Fruit fly (Drosophila melanogaster) whole organism, prepupa: ENCODE results near the gene CG42876.

Experiments
- CG10631 ChIP-seq: fragments of 200-800 bp; sonication (Bioruptor generic); optimal IDR thresholded peaks from 2 replicates; lab custom pipeline; 2016; ENCODE audit warnings: missing biosample characterization, missing genetic modification characterization
- CG10669 ChIP-seq: fragments of 200-800 bp; sonication (Bioruptor generic); optimal IDR thresholded peaks from 3 replicates; lab custom pipeline; 2018; ENCODE audit warnings: missing biosample characterization, mild to moderate bottlenecking, missing genetic modification characterization, moderate library complexity
- CG11762 ChIP-seq: fragments of 200-800 bp; sonication (Bioruptor generic); optimal IDR thresholded peaks from 3 replicates; lab custom pipeline; 2016; ENCODE audit warnings: missing biosample characterization, missing genetic modification characterization; ENCODE audit not compliant: insufficient read depth
- CG11902 ChIP-seq: fragments of 200-800 bp; sonication (Bioruptor generic); optimal IDR thresholded peaks from 3 replicates; lab custom pipeline; 2016; ENCODE audit warnings: missing biosample characterization, missing genetic modification characterization
- CG1621 ChIP-seq: fragments of 200-800 bp; sonication (Bioruptor generic); optimal IDR thresholded peaks from 3 replicates; lab custom pipeline; 2018; ENCODE audit warnings: missing biosample characterization, mild to moderate bottlenecking, missing genetic modification characterization
- CG3032 ChIP-seq: fragments of 200-800 bp; optimal IDR thresholded peaks from 2 replicates; lab custom pipeline; 2019; ENCODE audit warnings: missing biosample characterization, mild to moderate bottlenecking, missing genetic modification characterization, moderate library complexity
- CG31627 ChIP-seq: fragments of 200-800 bp; sonication (Bioruptor generic); optimal IDR thresholded peaks from 3 replicates; lab custom pipeline; 2016; ENCODE audit warnings: missing biosample characterization, missing genetic modification characterization
- CG32006 ChIP-seq: fragments of 200-800 bp; sonication (Bioruptor generic); optimal IDR thresholded peaks from 3 replicates; lab custom pipeline; 2017; ENCODE audit warnings: missing biosample characterization, mild to moderate bottlenecking, missing genetic modification characterization
- CG34406 ChIP-seq: fragments of 200-800 bp; sonication (Bioruptor generic); optimal IDR thresholded peaks from 3 replicates; lab custom pipeline; 2016; ENCODE audit warnings: missing biosample characterization, missing genetic modification characterization
- CG3919 ChIP-seq: fragments of 200-800 bp; sonication (Bioruptor generic); optimal IDR thresholded peaks from 3 replicates; lab custom pipeline; 2016; ENCODE audit warnings: missing biosample characterization, missing genetic modification characterization
- CG4318 ChIP-seq: fragments of 200-800 bp; sonication (Bioruptor generic); optimal IDR thresholded peaks from 3 replicates; lab custom pipeline; 2017; ENCODE audit warnings: missing biosample characterization, mild to moderate bottlenecking, missing genetic modification characterization
- CG6163 ChIP-seq: fragments of 200-800 bp; sonication (Bioruptor generic); IDR thresholded peaks from 3 replicates; pipeline ENCODE4 v1.3.6; 2022; ENCODE audit warnings: missing biosample characterization, missing genetic modification characterization
- CG6276 ChIP-seq: fragments of 200-800 bp; sonication (Bioruptor generic); optimal IDR thresholded peaks from 2 replicates; lab custom pipeline; 2017; ENCODE audit warnings: missing biosample characterization, mild to moderate bottlenecking, missing genetic modification characterization
- CG6792 ChIP-seq: fragments of 200-800 bp; sonication (Bioruptor generic); optimal IDR thresholded peaks from 3 replicates; lab custom pipeline; 2016; ENCODE audit warnings: missing biosample characterization, missing genetic modification characterization
- CG6808 ChIP-seq: fragments of 200-800 bp; sonication (Bioruptor generic); optimal IDR thresholded peaks from 3 replicates; lab custom pipeline; 2017; ENCODE audit warnings: missing biosample characterization, missing genetic modification characterization, mild to moderate bottlenecking, moderate library complexity, missing genetic modification reagents
- CG6854 ChIP-seq: fragments of 200-800 bp; sonication (Bioruptor generic); optimal IDR thresholded peaks from 2 replicates; lab custom pipeline; 2017; ENCODE audit warnings: missing biosample characterization, mild to moderate bottlenecking, missing genetic modification characterization
- CG8319 ChIP-seq: fragments of 200-800 bp; sonication (Bioruptor generic); optimal IDR thresholded peaks from 3 replicates; lab custom pipeline; 2016; ENCODE audit warnings: missing biosample characterization, missing genetic modification characterization
- CG8632 ChIP-seq: fragments of 200-800 bp; sonication (Bioruptor generic); optimal IDR thresholded peaks from 3 replicates; lab custom pipeline; 2016; ENCODE audit warnings: missing biosample characterization, missing genetic modification characterization
- CG9139 ChIP-seq: fragments of 200-800 bp; sonication (Bioruptor generic); optimal IDR thresholded peaks from 3 replicates; lab custom pipeline; 2017; ENCODE audit warnings: missing biosample characterization, mild to moderate bottlenecking, missing genetic modification characterization
- Eip75B ChIP-seq: fragments of 200-800 bp; sonication (Bioruptor generic); optimal IDR thresholded peaks from 3 replicates; lab custom pipeline; 2016; ENCODE audit warnings: missing biosample characterization, missing genetic modification characterization
- Eip78C ChIP-seq: fragments of 200-800 bp; sonication (Bioruptor generic); peaks from one replicate; lab custom pipeline; 2016; ENCODE audit warnings: missing biosample characterization, missing genetic modification characterization
- Eip93F ChIP-seq: fragments of 200-800 bp; sonication (Bioruptor generic); optimal IDR thresholded peaks from 2 replicates; lab custom pipeline; 2016; ENCODE audit warnings: missing biosample characterization, mild to moderate bottlenecking, missing genetic modification characterization
- Ets21C ChIP-seq: fragments of 200-800 bp; sonication (Bioruptor generic); optimal IDR thresholded peaks from 3 replicates; lab custom pipeline; 2016; ENCODE audit warnings: missing biosample characterization, missing genetic modification characterization
- Ets96B ChIP-seq: fragments of 200-800 bp; optimal IDR thresholded peaks from 2 replicates; lab custom pipeline; 2019; ENCODE audit warnings: missing biosample characterization, mild to moderate bottlenecking, missing genetic modification characterization, moderate library complexity
- Hr38 ChIP-seq: sonication (Bioruptor generic); optimal IDR thresholded peaks from 2 replicates; lab custom pipeline; 2016; ENCODE audit warnings: missing biosample characterization, missing genetic modification characterization
- Hr39 ChIP-seq: fragments of 200-800 bp; sonication (Bioruptor generic); optimal IDR thresholded peaks from 2 replicates; lab custom pipeline; 2016; ENCODE audit warnings: missing biosample characterization, missing genetic modification characterization
- Hr4 ChIP-seq: fragments of 200-800 bp; sonication (Bioruptor generic); optimal IDR thresholded peaks from 3 replicates; lab custom pipeline; 2016; ENCODE audit warnings: missing biosample characterization, missing genetic modification characterization
- Lpt ChIP-seq: fragments of 200-800 bp; sonication (Bioruptor generic); optimal IDR thresholded peaks from 3 replicates; lab custom pipeline; 2016; ENCODE audit warnings: missing biosample characterization, missing genetic modification characterization
- Met ChIP-seq: fragments of 200-800 bp; sonication (Bioruptor generic); optimal IDR thresholded peaks from 3 replicates; lab custom pipeline; 2016; ENCODE audit warnings: missing biosample characterization, missing genetic modification characterization
- OdsH ChIP-seq: fragments of 200-800 bp; sonication (Bioruptor generic); optimal IDR thresholded peaks from 3 replicates; lab custom pipeline; 2016; ENCODE audit warnings: missing biosample characterization, missing genetic modification characterization
- Smox ChIP-seq: fragments of 200-800 bp; sonication (Bioruptor generic); optimal IDR thresholded peaks from 3 replicates; lab custom pipeline; 2016; ENCODE audit warnings: missing biosample characterization, missing genetic modification characterization
- Sox102F ChIP-seq: fragments of 200-800 bp; sonication (Bioruptor generic); optimal IDR thresholded peaks from 2 replicates; lab custom pipeline; 2016; ENCODE audit warnings: missing biosample characterization, mild to moderate bottlenecking, missing genetic modification characterization
- Sox14 ChIP-seq: fragments of 200-800 bp; sonication (Bioruptor generic); optimal IDR thresholded peaks from 3 replicates; lab custom pipeline; 2016; ENCODE audit warnings: missing biosample characterization, missing genetic modification characterization
- achi ChIP-seq: fragments of 200-800 bp; sonication (Bioruptor generic); optimal IDR thresholded peaks from 3 replicates; lab custom pipeline; 2016; ENCODE audit warnings: missing biosample characterization, missing genetic modification characterization
- acj6 ChIP-seq: fragments of 200-800 bp; sonication (Bioruptor generic); optimal IDR thresholded peaks from 3 replicates; lab custom pipeline; 2016; ENCODE audit warnings: missing biosample characterization, missing genetic modification characterization
- cyc ChIP-seq: fragments of 200-800 bp; sonication (Bioruptor generic); optimal IDR thresholded peaks from 3 replicates; lab custom pipeline; 2016; ENCODE audit warnings: missing biosample characterization, missing genetic modification characterization
- dac ChIP-seq: fragments of 200-800 bp; sonication (Bioruptor generic); optimal IDR thresholded peaks from 2 replicates; lab custom pipeline; 2017; ENCODE audit warnings: missing biosample characterization, mild to moderate bottlenecking, missing genetic modification characterization
- dsx ChIP-seq: fragments of 200-800 bp; optimal IDR thresholded peaks from 3 replicates; lab custom pipeline; 2019; ENCODE audit warnings: missing biosample characterization, mild to moderate bottlenecking, missing genetic modification characterization, moderate library complexity; ENCODE audit not compliant: poor library complexity, severe bottlenecking
- eg ChIP-seq: fragments of 200-800 bp; sonication (Bioruptor generic); IDR thresholded peaks from 3 replicates; pipeline ENCODE4 v1.3.6; 2022; ENCODE audit warnings: missing biosample characterization, missing genetic modification characterization
- esn ChIP-seq: fragments of 200-800 bp; sonication (Bioruptor generic); optimal IDR thresholded peaks from 2 replicates; lab custom pipeline; 2016; ENCODE audit warnings: missing biosample characterization, mild to moderate bottlenecking, missing genetic modification characterization, moderate library complexity
- fd59A ChIP-seq: fragments of 200-800 bp; sonication (Bioruptor generic); optimal IDR thresholded peaks from 2 replicates; lab custom pipeline; 2017; ENCODE audit warnings: missing biosample characterization, mild to moderate bottlenecking, missing genetic modification characterization, missing genetic modification reagents
- fd85E ChIP-seq: fragments of 200-800 bp; sonication (Bioruptor generic); optimal IDR thresholded peaks from 3 replicates; lab custom pipeline; 2016; ENCODE audit warnings: missing biosample characterization, missing genetic modification characterization
- fkh ChIP-seq: fragments of 200-800 bp; sonication (Bioruptor generic); optimal IDR thresholded peaks from 3 replicates; lab custom pipeline; 2017; ENCODE audit warnings: missing biosample characterization, mild to moderate bottlenecking, missing genetic modification characterization, moderate library complexity
- lz ChIP-seq: fragments of 200-800 bp; sonication (Bioruptor generic); optimal IDR thresholded peaks from 3 replicates; lab custom pipeline; 2016; ENCODE audit warnings: missing biosample characterization, missing genetic modification characterization
- net ChIP-seq: fragments of 200-800 bp; sonication (Bioruptor generic); optimal IDR thresholded peaks from 3 replicates; lab custom pipeline; 2016; ENCODE audit warnings: missing biosample characterization, missing genetic modification characterization
- pdm3 ChIP-seq: fragments of 200-800 bp; sonication (Bioruptor generic); optimal IDR thresholded peaks from 3 replicates; lab custom pipeline; 2016; ENCODE audit warnings: missing biosample characterization, missing genetic modification characterization
- ss ChIP-seq, 2 experiments: fragments of 200-800 bp; sonication (Bioruptor generic); optimal IDR thresholded peaks; 2 replicates in 1 of 2; 3 replicates in 1 of 2; lab custom pipeline; 2017 to 2018; ENCODE audit warnings: mild to moderate bottlenecking in 2 of 2, missing biosample characterization in 2 of 2, missing genetic modification characterization in 2 of 2, moderate library complexity in 1 of 2
- svp ChIP-seq: fragments of 200-800 bp; sonication (Bioruptor generic); peaks from one replicate; lab custom pipeline; 2016; ENCODE audit warnings: missing biosample characterization, missing genetic modification characterization
- topi ChIP-seq: fragments of 200-800 bp; sonication (Bioruptor generic); optimal IDR thresholded peaks from 3 replicates; lab custom pipeline; 2016; ENCODE audit warnings: missing biosample characterization, missing genetic modification characterization
- vri ChIP-seq: fragments of 200-800 bp; sonication (Bioruptor generic); optimal IDR thresholded peaks from 3 replicates; lab custom pipeline; 2016; ENCODE audit warnings: missing biosample characterization, mild to moderate bottlenecking, missing genetic modification characterization

CG42876 gene

DNA sequence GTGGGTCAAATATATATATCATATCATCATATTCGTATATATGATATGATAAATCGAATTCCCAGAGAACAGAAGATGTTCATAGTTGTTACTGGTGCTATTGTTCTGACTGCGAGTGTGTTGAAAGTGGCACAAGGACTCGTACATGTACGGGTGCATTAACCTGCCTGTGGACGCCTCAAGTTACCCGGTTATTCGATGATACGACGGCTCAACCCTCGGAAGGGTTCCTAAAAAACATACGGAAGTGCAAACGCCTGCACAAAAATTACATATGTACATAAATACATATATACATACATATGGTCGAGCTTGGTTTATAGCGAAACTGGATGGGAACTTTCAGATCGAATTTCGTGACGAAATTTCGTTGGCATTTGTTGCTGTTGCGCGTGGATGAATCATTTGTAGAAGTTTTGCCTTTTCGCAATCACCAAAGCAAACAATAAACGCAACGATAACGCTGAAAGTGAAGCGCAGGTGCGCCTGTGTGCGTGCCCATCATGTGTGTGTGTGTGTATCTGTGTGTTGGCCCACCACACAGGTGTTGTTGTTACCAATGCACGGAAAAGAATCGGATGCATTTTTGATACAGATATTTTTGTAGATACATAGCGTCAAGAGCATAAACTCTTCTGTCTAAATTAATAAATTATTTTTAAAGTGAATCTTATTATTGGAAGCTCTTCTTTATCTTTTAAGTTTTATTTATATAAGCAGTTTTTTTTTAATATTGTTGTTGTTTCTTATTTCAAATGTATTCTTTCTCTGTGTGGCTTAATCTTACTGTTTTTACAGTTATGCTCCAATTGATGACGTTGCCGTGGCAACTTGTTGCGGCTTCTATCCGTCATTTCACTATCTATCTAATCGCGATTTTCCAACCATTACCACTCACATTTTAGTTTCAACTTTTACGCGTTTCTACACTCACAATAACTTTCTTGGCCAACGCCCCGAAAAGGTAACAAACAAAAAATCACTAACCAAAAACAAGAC lies 50.2 kb downstream of the CG42876 start:
- TF ChIP-seq CG34406 (GFP tag; lab: Kevin White, UChicago) (peak; percentile 90), fd85E (GFP tag; lab: Kevin White, UChicago) (no peak), CG3919 (GFP tag; lab: Kevin White, UChicago) (peak; percentile 82), svp (GFP tag; lab: Kevin White, UChicago) (peak; percentile 93), dac (GFP tag; lab: Kevin White, UChicago) (no peak), CG3032 (peak; percentile 84), Sox14 (peak; percentile 74), CG6808 (GFP tag; lab: Kevin White, UChicago) (no peak), CG11902 (GFP tag; lab: Kevin White, UChicago) (peak; percentile 71), CG6276 (GFP tag; lab: Kevin White, UChicago) (no peak), eg (GFP tag; lab: Robert Waterston, UW) (peak; percentile 91), Lpt (GFP tag; lab: Kevin White, UChicago) (peak; percentile 67), net (GFP tag; lab: Kevin White, UChicago) (peak; percentile 29), achi (GFP tag; lab: Kevin White, UChicago) (peak; percentile 82), Eip93F (GFP tag; lab: Kevin White, UChicago) (peak; percentile 27), Sox102F (GFP tag; lab: Kevin White, UChicago) (peak; percentile 87), CG9139 (no peak), Ets21C (GFP tag; lab: Kevin White, UChicago) (peak; percentile 73), Hr39 (GFP tag; lab: Kevin White, UChicago) (peak; percentile 70), CG6854 (GFP tag; lab: Kevin White, UChicago) (peak; percentile 35), Eip78C (GFP tag; lab: Kevin White, UChicago) (peak; percentile 97), Met (GFP tag; lab: Kevin White, UChicago) (peak; percentile 78), Smox (GFP tag; lab: Kevin White, UChicago) (peak; percentile 82), ss (GFP tag; optimal IDR thresholded peaks at IDR 0.05; lab: Kevin White, UChicago) (peak; percentile 27 to 29), CG6163 (GFP tag; lab: Robert Waterston, UW) (peak; percentile 88), CG31627 (GFP tag; lab: Kevin White, UChicago) (peak; percentile 89), pdm3 (GFP tag; lab: Kevin White, UChicago) (peak; percentile 83), CG6792 (peak; percentile 86), Hr38 (no peak), Hr4 (GFP tag; lab: Kevin White, UChicago) (no peak), topi (GFP tag; lab: Kevin White, UChicago) (peak; percentile 88), Eip75B (GFP tag; lab: Kevin White, UChicago) (peak; percentile 77), Ets96B (tag; lab: Kevin White, UChicago) (peak; percentile 78), CG10669 (GFP tag; lab: Kevin White, UChicago) (peak; percentile 74), lz (GFP tag; lab: Kevin White, UChicago) (peak; percentile 84), acj6 (GFP tag; lab: Kevin White, UChicago) (peak; percentile 88), fkh (GFP tag; lab: Kevin White, UChicago) (peak; percentile 62), cyc (peak; percentile 86), CG32006 (GFP tag; lab: Kevin White, UChicago) (peak; percentile 89), OdsH (GFP tag; lab: Kevin White, UChicago) (peak; percentile 85), CG11762 (GFP tag; lab: Kevin White, UChicago) (peak; percentile 73), CG8632 (GFP tag; lab: Kevin White, UChicago) (peak; percentile 82), CG10631 (peak; percentile 78), CG1621 (tag; lab: Kevin White, UChicago) (no peak), esn (GFP tag; lab: Kevin White, UChicago) (peak; percentile 93), CG4318 (GFP tag; lab: Kevin White, UChicago) (peak; percentile 78), dsx (GFP tag; lab: Kevin White, UChicago) (no peak), fd59A (GFP tag; lab: Kevin White, UChicago) (peak; percentile 40), CG8319 (peak; percentile 77), vri (GFP tag; lab: Kevin White, UChicago) (peak; percentile 70)
